Fruit fly (Drosophila melanogaster) whole organism: Measurements from ENCODE around the gene Jon65Aii.

Source experiments
- CG8478 ChIP-seq: fragments of >200 bp; optimal IDR thresholded peaks from 2 replicates; lab custom pipeline; 2018; ENCODE audit warnings: inconsistent platforms
- Dll ChIP-seq: fragments of >200 bp; optimal IDR thresholded peaks from 2 replicates; lab custom pipeline; 2017
- EcR ChIP-seq, 2 experiments: fragments of >200 bp; optimal IDR thresholded peaks; 2 replicates each; lab custom pipeline; 2017; ENCODE audit warnings: missing biosample characterization in 2 of 2, missing genetic modification characterization in 2 of 2, missing genetic modification reagents in 2 of 2
- pan ChIP-seq: fragments of >200 bp; optimal IDR thresholded peaks from 2 replicates; lab custom pipeline; 2017
- psq ChIP-seq: fragments of >200 bp; optimal IDR thresholded peaks from 2 replicates; lab custom pipeline; 2017
- usp ChIP-seq: fragments of >200 bp; optimal IDR thresholded peaks from 2 replicates; lab custom pipeline; 2017; ENCODE audit warnings: missing biosample characterization, missing genetic modification characterization, mixed read lengths

dm6 chr3L:6065881-6066389, 13.8 kb downstream of the Jon65Aii start, which contains the start of gene CG42269:
- no peak for TF ChIP-seq usp (GFP tag; lab: Kevin White, UChicago)
- TF ChIP-seq CG8478 (lab: Kevin White, UChicago) = no peak
- no peak for TF ChIP-seq psq (lab: Kevin White, UChicago)
- TF ChIP-seq Dll (lab: Kevin White, UChicago) = no peak
- TF ChIP-seq EcR (GFP tag; optimal IDR thresholded peaks at IDR 0.05; lab: Kevin White, UChicago) = no peak
- TF ChIP-seq pan (lab: Kevin White, UChicago) = no peak
